Fruit fly (Drosophila melanogaster) whole organism: ENCODE results near the gene udt.

Experiments used
- CG8478 ChIP-seq: fragments of >200 bp; optimal IDR thresholded peaks from 2 replicates; lab custom pipeline; 2018; ENCODE audit warnings: inconsistent platforms
- Dll ChIP-seq: fragments of >200 bp; optimal IDR thresholded peaks from 2 replicates; lab custom pipeline; 2017
- EcR ChIP-seq, 2 experiments: fragments of >200 bp; optimal IDR thresholded peaks; 2 replicates each; lab custom pipeline; 2017; ENCODE audit warnings: missing biosample characterization in 2 of 2, missing genetic modification characterization in 2 of 2, missing genetic modification reagents in 2 of 2
- pan ChIP-seq: fragments of >200 bp; optimal IDR thresholded peaks from 2 replicates; lab custom pipeline; 2017
- psq ChIP-seq: fragments of >200 bp; optimal IDR thresholded peaks from 2 replicates; lab custom pipeline; 2017
- usp ChIP-seq: fragments of >200 bp; optimal IDR thresholded peaks from 2 replicates; lab custom pipeline; 2017; ENCODE audit warnings: missing biosample characterization, missing genetic modification characterization, mixed read lengths

udt gene

DNA sequence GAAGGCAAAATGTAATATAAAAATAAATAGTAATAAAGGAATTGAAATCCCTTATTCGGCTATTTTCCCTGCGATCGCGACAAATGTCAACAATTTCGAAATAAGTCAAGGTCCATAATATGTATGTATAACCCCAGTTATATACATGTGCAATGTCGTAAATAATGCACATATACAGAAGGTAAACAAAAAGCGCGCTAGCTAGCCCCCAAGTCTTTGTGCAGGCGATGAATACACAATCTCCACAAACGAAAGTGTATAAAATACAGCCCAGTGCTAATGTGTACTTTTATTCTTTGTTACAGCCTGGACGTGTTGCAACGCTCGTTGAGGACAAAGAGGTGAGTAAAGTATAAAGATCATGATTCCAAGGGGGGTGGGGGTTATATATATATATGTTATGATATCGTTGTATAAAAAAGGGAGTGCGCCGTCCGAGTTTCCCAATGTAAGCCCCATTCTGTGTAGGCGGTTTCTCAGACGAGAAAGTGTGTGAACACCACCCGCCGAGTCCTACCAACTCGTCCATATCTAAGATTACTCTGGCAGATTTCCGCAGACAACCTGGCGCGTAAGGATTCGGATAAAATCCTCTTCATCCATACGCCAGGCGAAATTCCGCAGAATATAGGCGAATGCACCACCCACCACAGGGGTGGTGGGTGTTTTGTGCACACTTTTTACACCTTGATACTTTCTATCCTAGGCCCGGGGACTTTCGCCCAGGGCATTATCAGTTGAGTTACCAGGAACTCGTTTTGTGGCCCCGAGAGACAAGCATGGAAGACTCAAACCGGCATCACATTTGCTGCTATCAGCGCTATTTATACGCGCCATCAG lies 33.2 kb downstream of the udt start:
- no peak for TF ChIP-seq Dll (lab: Kevin White, UChicago)
- no peak for TF ChIP-seq EcR (GFP tag; optimal IDR thresholded peaks at IDR 0.05; lab: Kevin White, UChicago)

DNA sequence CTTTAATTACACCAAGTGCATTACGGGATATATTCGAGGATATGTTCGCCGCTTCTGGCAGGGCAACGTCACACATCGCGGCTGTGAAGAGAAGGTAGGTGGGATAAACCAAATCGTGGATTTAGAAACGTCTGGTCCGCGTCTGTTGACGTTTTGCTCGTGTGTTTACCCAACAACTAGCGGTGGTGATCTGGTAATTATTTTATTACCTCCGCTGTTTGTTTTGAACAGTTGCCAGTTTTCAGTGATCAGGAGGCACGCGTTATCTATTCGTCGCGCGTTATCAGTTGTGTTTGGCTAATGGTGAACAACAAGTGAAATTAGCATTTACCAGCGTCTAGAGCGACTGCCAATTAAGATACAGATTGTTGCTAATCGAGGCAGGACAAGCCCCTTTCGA lies 34.0 kb downstream of the udt start:
- TF ChIP-seq CG8478 (lab: Kevin White, UChicago) (no peak), Dll (lab: Kevin White, UChicago) (no peak), usp (no peak), psq (lab: Kevin White, UChicago) (no peak), pan (lab: Kevin White, UChicago) (no peak), EcR (GFP tag; optimal IDR thresholded peaks at IDR 0.05; lab: Kevin White, UChicago) (no peak)

DNA sequence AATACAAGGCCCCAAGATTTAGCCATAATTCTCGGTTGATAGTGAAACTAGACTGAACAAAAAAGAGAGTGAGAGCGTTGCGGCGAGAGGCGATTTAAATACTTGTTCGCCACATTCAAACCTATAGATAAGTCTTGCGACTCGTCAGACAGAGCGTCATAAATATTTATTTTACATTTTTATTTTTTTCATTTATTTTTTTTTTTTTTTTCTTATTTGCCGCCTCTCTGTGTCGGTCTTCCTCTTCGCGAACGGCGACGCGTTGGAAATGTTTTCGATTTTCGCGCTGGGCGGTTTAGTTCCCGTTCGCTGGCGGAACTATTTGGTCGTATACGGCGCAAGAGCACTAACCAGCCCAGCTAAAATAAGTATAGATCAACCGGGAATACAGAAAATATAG lies 35.0 kb downstream of the udt start:
- TF ChIP-seq CG8478 (lab: Kevin White, UChicago) (no peak), EcR (GFP tag; optimal IDR thresholded peaks at IDR 0.05; lab: Kevin White, UChicago) (no peak), pan (lab: Kevin White, UChicago) (no peak), psq (lab: Kevin White, UChicago) (no peak), usp (no peak), Dll (lab: Kevin White, UChicago) (no peak)

DNA sequence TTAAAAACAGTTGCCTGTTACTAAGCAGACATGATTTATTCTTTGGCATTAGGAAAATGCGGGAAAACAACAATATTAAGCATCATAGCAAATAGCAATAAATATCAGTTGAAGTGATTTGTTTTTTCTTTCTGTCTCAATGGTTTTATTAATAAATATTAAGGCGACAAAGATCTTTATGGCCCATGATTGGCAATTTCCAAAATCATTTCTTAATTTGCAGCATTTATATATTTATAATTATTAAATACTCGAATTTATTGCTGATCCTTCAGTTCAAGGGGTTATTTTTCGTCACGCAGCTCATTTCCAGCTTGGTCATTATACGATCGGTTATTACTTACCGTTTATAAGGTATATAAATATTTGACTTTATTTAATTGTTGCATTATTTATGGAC lies 35.4 kb downstream of the udt start:
- no peak for TF ChIP-seq usp
- no peak for TF ChIP-seq CG8478 (lab: Kevin White, UChicago)
- no peak for TF ChIP-seq psq (lab: Kevin White, UChicago)
- TF ChIP-seq EcR (GFP tag; optimal IDR thresholded peaks at IDR 0.05; lab: Kevin White, UChicago) = no peak
- no peak for TF ChIP-seq Dll (lab: Kevin White, UChicago)
- no peak for TF ChIP-seq pan (lab: Kevin White, UChicago)

DNA sequence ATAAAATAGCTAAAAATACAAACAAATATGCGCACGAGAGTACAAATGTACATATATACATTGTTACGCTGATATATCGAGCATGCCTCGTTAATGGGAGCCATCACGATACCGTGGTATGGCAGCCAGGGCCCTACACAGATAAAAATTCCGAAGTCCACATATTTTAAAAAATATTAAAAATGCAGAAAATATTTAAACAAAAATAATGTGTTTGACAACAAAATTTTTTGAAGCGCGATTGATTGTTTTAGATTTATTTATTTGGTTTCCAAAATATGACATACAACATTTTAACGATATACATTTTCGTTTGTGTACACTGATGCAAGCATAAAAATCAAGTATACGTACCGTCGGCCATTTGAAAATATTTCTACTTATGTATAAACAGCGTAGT lies 36.3 kb downstream of the udt start:
- TF ChIP-seq psq (lab: Kevin White, UChicago) (no peak), EcR (GFP tag; optimal IDR thresholded peaks at IDR 0.05; lab: Kevin White, UChicago) (no peak), CG8478 (lab: Kevin White, UChicago) (no peak), Dll (lab: Kevin White, UChicago) (no peak), pan (lab: Kevin White, UChicago) (no peak), usp (no peak)

DNA sequence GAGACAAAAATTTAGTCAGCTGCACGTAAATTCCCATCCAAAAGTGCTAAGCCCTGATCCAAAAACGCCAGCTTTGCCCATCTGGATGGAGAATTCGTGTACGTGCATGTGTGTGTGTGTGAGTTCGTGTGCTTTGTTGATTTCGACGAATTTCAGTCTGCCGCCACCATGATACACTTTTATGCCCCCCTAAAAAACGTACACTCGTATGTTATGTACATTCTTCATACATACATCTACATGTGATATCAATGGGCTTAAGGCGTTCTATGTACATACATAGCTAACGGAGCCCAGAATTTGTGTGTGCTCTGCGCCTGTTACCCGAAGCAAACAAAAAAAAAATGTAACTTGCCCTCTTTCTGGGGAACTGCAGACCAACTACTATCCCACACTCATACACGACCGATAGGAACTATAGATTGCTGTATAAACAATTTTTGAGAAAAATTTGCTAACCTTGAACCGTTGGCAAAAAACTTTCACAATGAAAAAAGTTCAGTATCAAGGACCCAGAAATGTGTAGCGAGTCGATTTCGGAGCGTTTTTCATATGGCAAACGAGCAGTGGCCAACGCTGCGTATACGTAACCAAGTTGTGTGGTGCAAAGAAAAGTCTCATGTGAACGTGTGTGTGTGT lies 37.2 kb downstream of the udt start:
- TF ChIP-seq psq (lab: Kevin White, UChicago) (no peak), pan (lab: Kevin White, UChicago) (no peak), CG8478 (lab: Kevin White, UChicago) (no peak), usp (no peak), Dll (lab: Kevin White, UChicago) (no peak), EcR (GFP tag; optimal IDR thresholded peaks at IDR 0.05; lab: Kevin White, UChicago) (no peak)

DNA sequence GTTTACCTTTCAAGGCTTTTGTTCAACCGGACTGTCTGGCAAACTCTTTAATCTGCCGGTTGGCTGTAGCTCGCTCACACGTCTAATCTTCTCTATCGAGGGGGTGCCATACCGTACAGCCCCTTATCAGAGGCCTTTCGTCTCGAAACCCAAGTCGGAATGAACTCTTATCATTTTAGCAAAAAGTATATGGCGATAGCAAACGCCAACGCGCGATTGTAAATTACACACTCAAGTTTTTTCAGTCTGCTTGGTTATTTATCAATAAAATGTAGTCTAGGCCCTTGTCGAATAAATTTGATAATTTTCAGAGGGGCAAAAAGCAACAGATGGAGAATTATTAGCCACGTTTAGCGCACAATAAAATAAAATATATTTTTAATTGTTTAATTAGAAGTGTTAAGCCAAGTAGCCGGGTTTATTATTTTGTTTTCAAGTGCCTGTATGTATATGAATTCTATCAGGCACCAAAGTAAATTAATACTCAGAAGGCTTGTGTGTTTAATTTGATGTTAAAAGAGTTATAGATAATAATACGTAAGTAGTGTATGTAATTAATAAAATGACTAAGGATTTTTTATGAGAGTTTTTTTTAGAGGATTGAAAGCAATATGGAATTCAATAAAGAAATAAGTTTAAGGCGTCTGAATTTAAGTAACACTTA lies 38.1 kb downstream of the udt start:
- TF ChIP-seq CG8478 (lab: Kevin White, UChicago) (no peak), pan (lab: Kevin White, UChicago) (no peak), EcR (GFP tag; optimal IDR thresholded peaks at IDR 0.05; lab: Kevin White, UChicago) (no peak), Dll (lab: Kevin White, UChicago) (no peak), psq (lab: Kevin White, UChicago) (no peak), usp (no peak)

DNA sequence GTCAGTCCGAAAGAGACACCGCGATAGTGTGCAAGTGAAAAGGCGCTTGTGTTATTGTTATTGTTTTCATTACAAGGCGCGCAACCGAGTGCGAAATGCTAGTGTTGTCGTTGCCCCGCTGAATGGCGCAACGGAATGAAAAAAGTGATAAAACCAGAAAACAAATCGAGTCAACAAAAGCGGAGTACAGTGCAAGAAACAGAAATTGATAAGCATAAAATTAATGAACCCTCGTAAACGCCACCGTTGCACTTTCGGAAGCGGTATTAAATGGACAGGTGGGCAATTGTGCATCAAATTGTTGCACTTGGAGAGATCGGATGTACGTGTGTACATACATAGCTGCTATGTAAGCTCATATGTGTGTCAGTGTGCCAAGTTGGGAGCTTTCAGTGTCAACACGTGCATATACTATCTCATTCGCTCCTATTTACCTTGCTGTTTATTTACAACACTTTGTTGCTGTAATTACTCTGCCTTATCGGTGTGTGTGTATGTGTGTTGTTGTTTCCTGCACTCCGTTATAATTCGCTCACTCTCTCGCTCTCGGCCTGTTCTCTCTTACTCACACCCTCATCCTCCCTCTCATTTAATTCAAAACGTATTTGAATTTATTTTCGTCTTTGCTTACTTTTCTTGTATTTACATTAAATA lies 39.6 kb downstream of the udt start:
- TF ChIP-seq usp (no peak), EcR (GFP tag; optimal IDR thresholded peaks at IDR 0.05; lab: Kevin White, UChicago) (peak in 1 of 2 experiments; percentile 11)

DNA sequence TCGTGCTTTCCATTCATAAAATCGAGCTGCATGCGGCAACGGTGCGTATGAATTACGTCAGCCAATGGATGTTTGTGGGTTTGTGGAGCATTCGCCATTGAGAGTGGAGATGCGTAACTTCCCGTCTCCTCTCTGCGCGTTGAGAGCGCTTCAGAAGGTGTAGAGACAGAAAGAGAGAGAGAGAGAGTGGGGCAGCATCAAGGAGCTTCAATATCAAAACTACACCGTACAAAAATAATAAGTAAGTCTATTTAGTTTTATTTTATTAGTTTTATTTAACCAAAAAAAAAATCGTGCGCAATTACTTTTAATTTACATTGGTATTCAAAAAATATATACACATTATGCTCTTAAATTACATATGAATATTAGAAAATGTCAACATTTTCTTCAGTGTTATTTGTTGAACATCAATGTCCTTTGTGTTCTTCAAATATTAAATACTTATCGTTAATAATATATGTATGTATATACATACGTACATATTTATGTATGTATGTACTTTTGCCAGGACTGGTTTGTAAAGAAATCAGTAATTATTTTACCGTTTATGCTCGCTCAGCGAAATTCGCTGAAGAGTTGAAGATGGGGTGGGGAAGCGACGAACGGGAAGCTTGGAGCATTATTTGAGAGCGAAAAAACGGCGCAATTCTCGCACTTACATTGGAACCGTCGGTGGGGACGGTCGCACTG lies 40.2 kb downstream of the udt start, which contains the start of gene CG10365:
Gene CG10365, plus strand, starts transcription at position 652 of the 693 bp plus-strand sequence.
- TF ChIP-seq pan (lab: Kevin White, UChicago) = no peak
- TF ChIP-seq Dll (lab: Kevin White, UChicago) = no peak
- TF ChIP-seq EcR (GFP tag; optimal IDR thresholded peaks at IDR 0.05; lab: Kevin White, UChicago) = no peak
- no peak for TF ChIP-seq psq (lab: Kevin White, UChicago)
- no peak for TF ChIP-seq usp
- TF ChIP-seq CG8478 (lab: Kevin White, UChicago) = no peak

DNA sequence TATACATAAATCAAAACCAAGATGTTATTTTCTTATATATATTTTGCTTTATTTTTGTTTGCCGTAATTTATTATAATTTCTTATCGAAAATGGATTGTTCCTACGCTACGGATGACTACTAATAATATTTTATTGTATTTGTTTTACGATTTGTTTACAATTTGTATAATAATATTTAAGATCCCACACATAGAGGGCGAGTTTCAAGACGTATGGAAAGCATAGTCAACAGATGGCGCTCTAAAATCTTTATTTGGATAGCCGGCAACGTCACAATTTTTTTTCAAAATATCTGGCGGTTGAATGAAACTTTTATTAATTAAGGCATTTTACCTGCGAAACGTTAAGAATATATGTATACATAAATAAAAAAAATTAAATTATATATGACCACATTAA lies 41.1 kb downstream of the udt start:
- TF ChIP-seq usp (no peak), Dll (lab: Kevin White, UChicago) (no peak), EcR (GFP tag; optimal IDR thresholded peaks at IDR 0.05; lab: Kevin White, UChicago) (no peak), CG8478 (lab: Kevin White, UChicago) (no peak), pan (lab: Kevin White, UChicago) (no peak), psq (lab: Kevin White, UChicago) (no peak)

DNA sequence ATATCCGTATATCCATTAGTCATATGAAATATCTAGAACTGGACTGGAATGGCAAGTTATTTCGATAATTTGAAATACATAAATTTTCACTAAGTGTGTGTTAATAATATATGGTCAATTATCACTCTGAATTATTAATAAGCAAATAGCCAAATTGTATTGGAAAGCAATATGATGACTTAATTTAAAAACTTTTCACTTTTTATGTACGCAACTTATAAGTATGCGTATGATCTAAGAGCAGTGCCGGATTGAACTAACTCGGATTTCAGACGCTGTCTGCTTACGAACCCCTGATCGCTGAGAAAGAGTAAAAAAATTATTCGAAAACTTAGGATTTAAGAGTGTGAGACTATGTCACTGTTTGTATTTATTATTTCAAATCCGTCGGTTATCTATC lies 41.5 kb downstream of the udt start, which contains the start of gene CG10232:
Gene CG10232, minus strand, starts transcription at position 101 of the 400 bp plus-strand sequence.
- TF ChIP-seq psq (lab: Kevin White, UChicago) (no peak), EcR (GFP tag; optimal IDR thresholded peaks at IDR 0.05; lab: Kevin White, UChicago) (no peak)
